Fruit fly (Drosophila melanogaster): ENCODE measurements around the gene Rpn7.

Gene Rpn7

dm6 chr3R:22464611-22465113 is 2.8 kb upstream of the Rpn7 start, which contains the start of gene CG7054 (continued):
- TF ChIP-seq gt (GFP tag; IDR thresholded peaks at IDR 0.05) = no peak
- no peak for TF ChIP-seq Trl (optimal IDR thresholded peaks at IDR 0.05)
- no peak for TF ChIP-seq Trl (GFP tag; optimal IDR thresholded peaks at IDR 0.05)
- no peak for TF ChIP-seq tio (GFP tag; optimal IDR thresholded peaks at IDR 0.05)
- TF ChIP-seq rib (GFP tag; IDR thresholded peaks at IDR 0.05) = no peak
- TF ChIP-seq pan (optimal IDR thresholded peaks at IDR 0.05) = no peak
- TF ChIP-seq pan (GFP tag; optimal IDR thresholded peaks at IDR 0.05 in 1 of 2, IDR thresholded peaks at IDR 0.05 in 1 of 2) = no peak
- no peak for TF ChIP-seq ewg (GFP tag; optimal IDR thresholded peaks at IDR 0.05)
- no peak for TF ChIP-seq Gsc (GFP tag; IDR thresholded peaks at IDR 0.05)
- TF ChIP-seq CG31441 (GFP tag; IDR thresholded peaks at IDR 0.05) = 0 out of 2 replicates have a peak, but pooled peaks have one; percentile 12
- TF ChIP-seq CG30431 (GFP tag; optimal IDR thresholded peaks at IDR 0.05) = no peak
- no peak for TF ChIP-seq Sry-β (GFP tag; optimal IDR thresholded peaks at IDR 0.05)
- TF ChIP-seq Nf-YC (tag; optimal IDR thresholded peaks at IDR 0.05) = peak; percentile 3
- no peak for TF ChIP-seq HLHmδ (GFP tag; optimal IDR thresholded peaks at IDR 0.05)
- TF ChIP-seq Ets65A (GFP tag) = no peak
- TF ChIP-seq Elba2 (GFP tag; optimal IDR thresholded peaks at IDR 0.05) = no peak
- TF ChIP-seq Meics (GFP tag; optimal IDR thresholded peaks at IDR 0.05) = peak; percentile 36
- no peak for TF ChIP-seq esg (GFP tag; conservative IDR thresholded peaks at IDR 0.05)
- TF ChIP-seq kni (GFP tag; optimal IDR thresholded peaks at IDR 0.05) = no peak
- no peak for TF ChIP-seq CG17328 (GFP tag; IDR thresholded peaks at IDR 0.05)
- no peak for TF ChIP-seq CG8478 (optimal IDR thresholded peaks at IDR 0.05)
- TF ChIP-seq z (GFP tag; IDR thresholded peaks at IDR 0.05) = no peak
- peak; percentile 25 for TF ChIP-seq YL-1 (GFP tag; optimal IDR thresholded peaks at IDR 0.05)
- no peak for TF ChIP-seq CG1792 (GFP tag; optimal IDR thresholded peaks at IDR 0.05)
- no peak for TF ChIP-seq CG9817 (tag; optimal IDR thresholded peaks at IDR 0.05)
- peak; percentile 51 for TF ChIP-seq PHDP (tag; optimal IDR thresholded peaks at IDR 0.05)
- TF ChIP-seq CG12769 (tag; optimal IDR thresholded peaks at IDR 0.05) = no peak
- no peak for TF ChIP-seq otp (GFP tag; IDR thresholded peaks at IDR 0.05)
- TF ChIP-seq Xrp1 (GFP tag; IDR thresholded peaks at IDR 0.05) = no peak
- TF ChIP-seq cato (GFP tag; optimal IDR thresholded peaks at IDR 0.05; ENCODE audit: borderline replicate concordance) = no peak
- no peak for TF ChIP-seq HLH54F (GFP tag; optimal IDR thresholded peaks at IDR 0.05)
- peak; percentile 90 for TF ChIP-seq kay (GFP tag; optimal IDR thresholded peaks at IDR 0.05)
- TF ChIP-seq Camta (GFP tag; optimal IDR thresholded peaks at IDR 0.05) = no peak
- peak; percentile 6 for TF ChIP-seq CG6813 (GFP tag; optimal IDR thresholded peaks at IDR 0.05)
- no peak for TF ChIP-seq MBD-R2 (GFP tag; IDR thresholded peaks at IDR 0.05)
- no peak for TF ChIP-seq mld (GFP tag; IDR thresholded peaks at IDR 0.05; ENCODE audit: partially characterized antibody)
- peak; percentile 84 for TF ChIP-seq grn (GFP tag; optimal IDR thresholded peaks at IDR 0.05)
- TF ChIP-seq HHEX (GFP tag; optimal IDR thresholded peaks at IDR 0.05) = no peak
- no peak for TF ChIP-seq CG15479 (GFP tag; optimal IDR thresholded peaks at IDR 0.05)
- TF ChIP-seq insv (GFP tag; optimal IDR thresholded peaks at IDR 0.05) = no peak
- TF ChIP-seq tx (GFP tag; optimal IDR thresholded peaks at IDR 0.05) = no peak
- TF ChIP-seq CG8388 (GFP tag; optimal IDR thresholded peaks at IDR 0.05) = no peak
- peak; percentile 32 for TF ChIP-seq Sox102F (GFP tag; optimal IDR thresholded peaks at IDR 0.05)
- TF ChIP-seq wdn (GFP tag; IDR thresholded peaks at IDR 0.05) = no peak
- no peak for TF ChIP-seq D (optimal IDR thresholded peaks at IDR 0.05)
- no peak for TF ChIP-seq D (GFP tag; optimal IDR thresholded peaks at IDR 0.05)
- TF ChIP-seq Blimp-1 (GFP tag; optimal IDR thresholded peaks at IDR 0.05) = no peak
- no peak for TF ChIP-seq hb (GFP tag; IDR thresholded peaks at IDR 0.05; ENCODE audit: partially characterized antibody)
- TF ChIP-seq CG13296 (GFP tag; optimal IDR thresholded peaks at IDR 0.05) = peak; percentile 45
- TF ChIP-seq bigmax (GFP tag; optimal IDR thresholded peaks at IDR 0.05) = no peak
- TF ChIP-seq al (GFP tag; IDR thresholded peaks at IDR 0.05) = no peak
- no peak for TF ChIP-seq Mes4 (GFP tag; optimal IDR thresholded peaks at IDR 0.05)
- peak; percentile 50 for TF ChIP-seq CG3281 (GFP tag; optimal IDR thresholded peaks at IDR 0.05)
